Fruit fly (Drosophila melanogaster): Measurements from ENCODE around the gene CG31142.
A peak's percentile ranks its signal among the peaks of the same experiment; 100 is the strongest.

Gene CG31142

dm6 chr3R:23939921-23940839 lies 11.1 kb downstream of the CG31142 start (continued):
- TF ChIP-seq CG11560 (tag; IDR thresholded peaks at IDR 0.05) (no peak), mam (GFP tag; optimal IDR thresholded peaks at IDR 0.05) (peak; percentile 29), CG12659 (GFP tag; optimal IDR thresholded peaks at IDR 0.05) (peak; percentile 82), Deaf1 (tag; optimal IDR thresholded peaks at IDR 0.05) (no peak), Dip3 (GFP tag; optimal IDR thresholded peaks at IDR 0.05) (no peak), CG13123 (GFP tag; optimal IDR thresholded peaks at IDR 0.05) (peak; percentile 81), NC2β (GFP tag; optimal IDR thresholded peaks at IDR 0.05) (peak; percentile 81), toy (GFP tag; IDR thresholded peaks at IDR 0.05) (peak; percentile 47; the same call in 1 of the 2 replicates), CG7839 (tag; optimal IDR thresholded peaks at IDR 0.05) (peak; percentile 58), HHEX (GFP tag; optimal IDR thresholded peaks at IDR 0.05) (peak; percentile 88), CG13296 (GFP tag; optimal IDR thresholded peaks at IDR 0.05) (peak; percentile 91), dm (GFP tag; optimal IDR thresholded peaks at IDR 0.05) (peak; percentile 15), Dref (GFP tag; IDR thresholded peaks at IDR 0.05) (no peak), ash1 (GFP tag; optimal IDR thresholded peaks at IDR 0.05) (peak; percentile 61), ttk (GFP tag; IDR thresholded peaks at IDR 0.05) (no peak), CG11723 (GFP tag; optimal IDR thresholded peaks at IDR 0.05) (peak; percentile 84), seq (GFP tag; IDR thresholded peaks at IDR 0.05) (peak; percentile 87), CG7357 (GFP tag; IDR thresholded peaks at IDR 0.05) (no peak), Hr3 (GFP tag; optimal IDR thresholded peaks at IDR 0.05) (peak; percentile 28), CG12391 (tag; optimal IDR thresholded peaks at IDR 0.05) (peak; percentile 63), CG5245 (GFP tag; optimal IDR thresholded peaks at IDR 0.05) (peak; percentile 63), nerfin-2 (GFP tag; IDR thresholded peaks at IDR 0.05; ENCODE audit: partially characterized antibody) (no peak), Sin3A (optimal IDR thresholded peaks at IDR 0.05) (no peak), Bdp1 (GFP tag; optimal IDR thresholded peaks at IDR 0.05) (peak; percentile 72), run (tag; optimal IDR thresholded peaks at IDR 0.05) (peak; percentile 71), Nf-YB (GFP tag; optimal IDR thresholded peaks at IDR 0.05) (peak; percentile 70), CG18764 (GFP tag; optimal IDR thresholded peaks at IDR 0.05) (peak; percentile 86), CG10462 (GFP tag; optimal IDR thresholded peaks at IDR 0.05) (peak; percentile 69), B-H1 (GFP tag; IDR thresholded peaks at IDR 0.05) (peak; percentile 63; the same call in 2 of the 3 replicates), slbo (GFP tag; IDR thresholded peaks at IDR 0.05) (peak; percentile 56), CG32532 (GFP tag; IDR thresholded peaks at IDR 0.05) (no peak; the same call in 1 of the 2 replicates), tgo (GFP tag; IDR thresholded peaks at IDR 0.05) (peak; percentile 49; the same call in 2 of the 3 replicates), chn (GFP tag; optimal IDR thresholded peaks at IDR 0.05) (peak; percentile 47), Fer1 (GFP tag; optimal IDR thresholded peaks at IDR 0.05) (peak; percentile 84), Aef1 (GFP tag; IDR thresholded peaks at IDR 0.05) (no peak), D (optimal IDR thresholded peaks at IDR 0.05) (no peak), D (GFP tag; optimal IDR thresholded peaks at IDR 0.05) (peak; percentile 87), fd96Cb (tag; optimal IDR thresholded peaks at IDR 0.05) (peak; percentile 61), Atf-2 (GFP tag; optimal IDR thresholded peaks at IDR 0.05) (peak; percentile 44), CoRest (tag; optimal IDR thresholded peaks at IDR 0.05) (peak; percentile 74), Hsf (GFP tag; optimal IDR thresholded peaks at IDR 0.05) (peak; percentile 67), ken (GFP tag; IDR thresholded peaks at IDR 0.05) (peak; percentile 37; the same call in 1 of the 3 replicates), ap (GFP tag; IDR thresholded peaks at IDR 0.05) (peak; percentile 29; the same call in 1 of the 2 replicates), CG4328 (GFP tag; optimal IDR thresholded peaks at IDR 0.05) (peak; percentile 82), CG34422 (GFP tag; IDR thresholded peaks at IDR 0.05) (no peak), sens (GFP tag) (peak; percentile 98), NC2α (GFP tag; optimal IDR thresholded peaks at IDR 0.05) (peak; percentile 60), NK7.1 (GFP tag; optimal IDR thresholded peaks at IDR 0.05) (peak; percentile 56), row (GFP tag; IDR thresholded peaks at IDR 0.05) (no peak), CG5953 (GFP tag; IDR thresholded peaks at IDR 0.05) (peak; percentile 65; the same call in 1 of the 2 replicates)

All from whole organism, embryonic.